Fruit fly (Drosophila melanogaster) whole organism, wandering third instar larva: Measurements from ENCODE around the gene CG11403.

ENCODE experiments used
- Abd-B ChIP-seq: fragments of >200 bp; optimal IDR thresholded peaks from 2 replicates; lab custom pipeline; 2017; ENCODE audit warnings: missing biosample characterization, missing genetic modification characterization
- CG32264 ChIP-seq: fragments of 200-800 bp; sonication (Bioruptor generic); optimal IDR thresholded peaks from 2 replicates; lab custom pipeline; 2016; ENCODE audit warnings: missing biosample characterization, missing genetic modification characterization
- CrebA ChIP-seq: fragments of 200-800 bp; sonication (Bioruptor generic); optimal IDR thresholded peaks from 2 replicates; lab custom pipeline; 2016; ENCODE audit warnings: missing biosample characterization, mild to moderate bottlenecking, missing genetic modification characterization, borderline replicate concordance
- Dfd ChIP-seq: fragments of >200 bp; optimal IDR thresholded peaks from 2 replicates; lab custom pipeline; 2017; ENCODE audit warnings: missing biosample characterization, missing genetic modification characterization
- Dif ChIP-seq: fragments of 200-275, 200-300 bp; sonication (Bioruptor generic); optimal IDR thresholded peaks from 2 replicates; lab custom pipeline; 2018; ENCODE audit warnings: missing biosample characterization, missing genetic modification characterization; ENCODE audit not compliant: partially characterized antibody
- GATAd ChIP-seq: sonication (Bioruptor generic); optimal IDR thresholded peaks from 2 replicates; lab custom pipeline; 2016; ENCODE audit warnings: missing biosample characterization, missing genetic modification characterization
- HLH106 ChIP-seq: fragments of 200-800 bp; optimal IDR thresholded peaks from 3 replicates; lab custom pipeline; 2019; ENCODE audit warnings: missing biosample characterization, mild to moderate bottlenecking, missing genetic modification characterization, moderate library complexity
- Hr78 ChIP-seq: fragments of >200 bp; optimal IDR thresholded peaks from 2 replicates; lab custom pipeline; 2017; ENCODE audit warnings: missing biosample characterization, missing genetic modification characterization
- Hr83 ChIP-seq: fragments of 200-300 bp; sonication (Bioruptor generic); optimal IDR thresholded peaks from 2 replicates; lab custom pipeline; 2016; ENCODE audit warnings: missing biosample characterization, mild to moderate bottlenecking, missing genetic modification characterization, moderate library complexity; ENCODE audit not compliant: poor library complexity, severe bottlenecking
- Mio ChIP-seq: sonication (Bioruptor generic); optimal IDR thresholded peaks from 2 replicates; lab custom pipeline; 2016; ENCODE audit warnings: missing biosample characterization, missing genetic modification characterization
- Myc ChIP-seq: fragments of >200 bp; optimal IDR thresholded peaks from 2 replicates; lab custom pipeline; 2017
- N ChIP-seq: fragments of >200 bp; optimal IDR thresholded peaks from 2 replicates; lab custom pipeline; 2018; ENCODE audit warnings: missing biosample characterization, missing external identifiers, missing genetic modification characterization
- OdsH ChIP-seq: fragments of 200-800 bp; sonication (Bioruptor generic); optimal IDR thresholded peaks from 2 replicates; lab custom pipeline; 2016; ENCODE audit warnings: missing biosample characterization, mild to moderate bottlenecking, missing genetic modification characterization
- Rel ChIP-seq, 2 experiments: fragments of 200-800 bp; sonication (Bioruptor generic) in 1 of 2; optimal IDR thresholded peaks; 2 replicates in 1 of 2; 3 replicates in 1 of 2; lab custom pipeline; 2016 to 2019; ENCODE audit warnings: mild to moderate bottlenecking in 2 of 2, missing biosample characterization in 2 of 2, missing genetic modification characterization in 2 of 2, moderate library complexity in 1 of 2
- Sp1 ChIP-seq: fragments of 200-800 bp; sonication (Bioruptor generic); optimal IDR thresholded peaks from 3 replicates; lab custom pipeline; 2019; ENCODE audit warnings: missing biosample characterization, mild to moderate bottlenecking, missing genetic modification characterization, moderate library complexity
- Vsx2 ChIP-seq: fragments of 200-300, 225-300 bp; sonication (Bioruptor generic); optimal IDR thresholded peaks from 2 replicates; lab custom pipeline; 2018; ENCODE audit warnings: missing biosample characterization, missing genetic modification characterization; ENCODE audit not compliant: partially characterized antibody
- br ChIP-seq: fragments of 200-800 bp; sonication (Bioruptor generic); optimal IDR thresholded peaks from 2 replicates; lab custom pipeline; 2016; ENCODE audit warnings: missing biosample characterization, missing genetic modification characterization
- dsf ChIP-seq: sonication (Bioruptor generic); optimal IDR thresholded peaks from 2 replicates; lab custom pipeline; 2016; ENCODE audit warnings: missing biosample characterization, missing genetic modification characterization, borderline replicate concordance
- foxo ChIP-seq, 2 experiments: fragments of 200-800 bp; sonication (Bioruptor generic); optimal IDR thresholded peaks; 2 replicates in 1 of 2; 3 replicates in 1 of 2; lab custom pipeline; 2016 to 2017; ENCODE audit warnings: missing biosample characterization in 2 of 2, missing genetic modification characterization in 2 of 2
- jim ChIP-seq: fragments of 175-275, 200-325 bp; sonication (Bioruptor generic); optimal IDR thresholded peaks from 2 replicates; lab custom pipeline; 2016; ENCODE audit warnings: missing biosample characterization, mild to moderate bottlenecking, missing genetic modification characterization
- lola ChIP-seq: fragments of >200 bp; optimal IDR thresholded peaks from 2 replicates; lab custom pipeline; 2017; ENCODE audit warnings: missing biosample characterization, missing genetic modification characterization
- psq ChIP-seq: fragments of 200-800 bp; sonication (Bioruptor generic); optimal IDR thresholded peaks from 3 replicates; lab custom pipeline; 2017; ENCODE audit warnings: missing biosample characterization, mild to moderate bottlenecking, missing genetic modification characterization, moderate library complexity
- rgr ChIP-seq: fragments of 200-800 bp; sonication (Bioruptor generic); optimal IDR thresholded peaks from 3 replicates; lab custom pipeline; 2016; ENCODE audit warnings: missing biosample characterization, mild to moderate bottlenecking, missing genetic modification characterization
- sage ChIP-seq: fragments of 200-800 bp; sonication (Bioruptor generic); optimal IDR thresholded peaks from 2 replicates; lab custom pipeline; 2016; ENCODE audit warnings: missing biosample characterization, mild to moderate bottlenecking, missing genetic modification characterization
- sv ChIP-seq: fragments of 200-800 bp; sonication (Bioruptor generic); optimal IDR thresholded peaks from 3 replicates; lab custom pipeline; 2016; ENCODE audit warnings: missing biosample characterization, missing genetic modification characterization
- tai ChIP-seq: sonication (Bioruptor generic); optimal IDR thresholded peaks from 2 replicates; lab custom pipeline; 2016; ENCODE audit warnings: missing biosample characterization, missing genetic modification characterization
- usp ChIP-seq: fragments of >200 bp; optimal IDR thresholded peaks from 2 replicates; lab custom pipeline; 2017; ENCODE audit warnings: missing biosample characterization, missing genetic modification characterization
- woc ChIP-seq: sonication (Bioruptor generic); optimal IDR thresholded peaks from 2 replicates; lab custom pipeline; 2016; ENCODE audit warnings: missing biosample characterization, mild to moderate bottlenecking, missing genetic modification characterization

CG11403 gene

dm6 chrX:1285273-1285672, 45.6 kb upstream of the CG11403 start:
- TF ChIP-seq lola (GFP tag; lab: Kevin White, UChicago) (no peak), Sp1 (GFP tag; lab: Kevin White, UChicago) (no peak), Mio (no peak), OdsH (GFP tag; lab: Kevin White, UChicago) (no peak), CG32264 (GFP tag; lab: Kevin White, UChicago) (no peak), dsf (no peak), rgr (GFP tag; lab: Kevin White, UChicago) (no peak), Rel (GFP tag; optimal IDR thresholded peaks at IDR 0.05; lab: Kevin White, UChicago) (no peak), Rel (tag; optimal IDR thresholded peaks at IDR 0.05; lab: Kevin White, UChicago) (no peak), usp (GFP tag; lab: Kevin White, UChicago) (no peak), woc (GFP tag; lab: Kevin White, UChicago) (no peak), Vsx2 (GFP tag; lab: Kevin White, UChicago) (no peak)

dm6 chrX:1284238-1284637, 44.6 kb upstream of the CG11403 start:
- TF ChIP-seq jim: no peak
- no peak for TF ChIP-seq Vsx2 (GFP tag; lab: Kevin White, UChicago)
- no peak for TF ChIP-seq usp (GFP tag; lab: Kevin White, UChicago)
- TF ChIP-seq sv (GFP tag; lab: Kevin White, UChicago): no peak
- TF ChIP-seq Hr83 (GFP tag; lab: Kevin White, UChicago): no peak
- no peak for TF ChIP-seq lola (GFP tag; lab: Kevin White, UChicago)
- no peak for TF ChIP-seq br (GFP tag; lab: Kevin White, UChicago)
- TF ChIP-seq OdsH (GFP tag; lab: Kevin White, UChicago): no peak
- TF ChIP-seq Rel (GFP tag; optimal IDR thresholded peaks at IDR 0.05; lab: Kevin White, UChicago): no peak
- TF ChIP-seq Rel (tag; optimal IDR thresholded peaks at IDR 0.05; lab: Kevin White, UChicago): no peak
- TF ChIP-seq foxo (GFP tag; optimal IDR thresholded peaks at IDR 0.05; lab: Kevin White, UChicago): no peak
- TF ChIP-seq psq (GFP tag; lab: Kevin White, UChicago): no peak

- TF ChIP-seq N (GFP tag; lab: Kevin White, UChicago): no peak
- no peak for TF ChIP-seq Dif
- no peak for TF ChIP-seq HLH106 (tag; lab: Kevin White, UChicago)
- no peak for TF ChIP-seq foxo (GFP tag; optimal IDR thresholded peaks at IDR 0.05; lab: Kevin White, UChicago)
Observed at dm6 chrX:1282953-1283568, 43.4 kb upstream of the CG11403 start.

dm6 chrX:1282433-1282832, 42.7 kb upstream of the CG11403 start:
- TF ChIP-seq Abd-B (GFP tag; lab: Kevin White, UChicago): no peak
- TF ChIP-seq CG32264 (GFP tag; lab: Kevin White, UChicago): no peak
- TF ChIP-seq Hr78 (GFP tag; lab: Kevin White, UChicago): no peak
- no peak for TF ChIP-seq tai (GFP tag; lab: Kevin White, UChicago)
- TF ChIP-seq dsf: no peak
- no peak for TF ChIP-seq HLH106 (tag; lab: Kevin White, UChicago)
- no peak for TF ChIP-seq Dif
- TF ChIP-seq CrebA (GFP tag; lab: Kevin White, UChicago): no peak
- TF ChIP-seq, all 38 proteins: peak for 0

dm6 chrX:1278825-1279643, 39.4 kb upstream of the CG11403 start:
- TF ChIP-seq Dfd (GFP tag; lab: Kevin White, UChicago) (no peak), sv (GFP tag; lab: Kevin White, UChicago) (no peak), Hr78 (GFP tag; lab: Kevin White, UChicago) (no peak), Rel (GFP tag; optimal IDR thresholded peaks at IDR 0.05; lab: Kevin White, UChicago) (no peak), Rel (tag; optimal IDR thresholded peaks at IDR 0.05; lab: Kevin White, UChicago) (no peak), sage (no peak), Myc (lab: Kevin White, UChicago) (no peak), foxo (GFP tag; optimal IDR thresholded peaks at IDR 0.05; lab: Kevin White, UChicago) (no peak), GATAd (GFP tag; lab: Kevin White, UChicago) (no peak), Abd-B (GFP tag; lab: Kevin White, UChicago) (no peak)
